Worm (Caenorhabditis elegans) whole organism, young adult: ENCODE results near the gene hsp-12.2.
A peak's percentile ranks its signal among the peaks of the same experiment; 100 is the strongest.

ENCODE experiments used
- B0035.1 ChIP-seq: sonication (generic microtip); optimal IDR thresholded peaks from 2 replicates; lab custom pipeline; 2016; ENCODE audit warnings: missing genetic modification characterization, mild to moderate bottlenecking, missing compliant biosample characterization, missing genotype, missing genetic modification reagents
- D2030.7 ChIP-seq: fragments of 200-800 bp; sonication (Bioruptor generic); IDR thresholded peaks from 2 replicates; pipeline ENCODE4 v1.3.6; 2022; ENCODE audit warnings: missing genetic modification reagents, missing genetic modification characterization, missing compliant biosample characterization
- F10E7.11 ChIP-seq: sonication (generic microtip); optimal IDR thresholded peaks from 2 replicates; lab custom pipeline; 2017; ENCODE audit warnings: mild to moderate bottlenecking, missing genetic modification characterization, moderate library complexity, missing compliant biosample characterization
- F33H1.4 ChIP-seq: fragments of 200-800 bp; sonication (Bioruptor generic); IDR thresholded peaks from 2 replicates; pipeline ENCODE4 v1.3.6; 2022; ENCODE audit warnings: missing genetic modification reagents, missing genetic modification characterization, missing compliant biosample characterization
- F37B4.10 ChIP-seq: fragments of 200-800 bp; sonication (Bioruptor generic); IDR thresholded peaks from 2 replicates; pipeline ENCODE4 v1.3.6; 2022; ENCODE audit warnings: missing genetic modification characterization, missing compliant biosample characterization
- K11D2.4 ChIP-seq: fragments of 200-800 bp; sonication (Bioruptor generic); IDR thresholded peaks from 2 replicates; pipeline ENCODE4 v1.3.6; 2022; ENCODE audit warnings: missing genetic modification reagents, missing genetic modification characterization, missing compliant biosample characterization
- Y53F4B.3 ChIP-seq: fragments of 200-800 bp; sonication (Bioruptor generic); IDR thresholded peaks from 2 replicates; pipeline ENCODE4 v1.3.6; 2022; ENCODE audit warnings: missing genetic modification reagents, missing genetic modification characterization, missing compliant biosample characterization
- Y56A3A.18 ChIP-seq: fragments of 200-800 bp; sonication (Bioruptor generic); IDR thresholded peaks from 2 replicates; pipeline ENCODE4 v1.3.6; 2022; ENCODE audit warnings: missing genetic modification reagents, missing genetic modification characterization, missing compliant biosample characterization
- ZK185.1 ChIP-seq: sonication (generic microtip); optimal IDR thresholded peaks from 2 replicates; lab custom pipeline; 2016; ENCODE audit warnings: mild to moderate bottlenecking, missing genetic modification characterization, missing compliant biosample characterization; ENCODE audit not compliant: poor library complexity, severe bottlenecking
- ama-1 ChIP-seq, 3 experiments: fragments of 150-350 bp in 1 of 3; sonication (generic microtip) in 2 of 3; optimal IDR thresholded peaks; 2 replicates each; lab custom pipeline; 2014 to 2018; ENCODE audit warnings: missing biosample characterization in 2 of 3, missing genetic modification characterization in 2 of 3, missing genetic modification reagents in 2 of 3
- attf-3 ChIP-seq: fragments of 200-800 bp; sonication (Bioruptor generic); conservative IDR thresholded peaks from 2 replicates; pipeline ENCODE4 v1.3.6; 2022; ENCODE audit warnings: missing genetic modification reagents, missing genetic modification characterization, missing compliant biosample characterization
- attf-5 ChIP-seq: fragments of 200-800 bp; sonication (Bioruptor generic); optimal IDR thresholded peaks from 2 replicates; lab custom pipeline; 2018; ENCODE audit warnings: mild to moderate bottlenecking, missing genetic modification characterization, missing compliant biosample characterization
- attf-6 ChIP-seq: fragments of 200-800 bp; sonication (Bioruptor generic); IDR thresholded peaks from 2 replicates; pipeline ENCODE4 v1.3.6; 2022; ENCODE audit warnings: missing genetic modification reagents, missing genetic modification characterization, missing compliant biosample characterization
- cebp-1 ChIP-seq, 2 experiments: fragments of 200-800 bp in 1 of 2; sonication (Bioruptor generic) in 1 of 2; sonication (generic microtip) in 1 of 2; IDR thresholded peaks in 1 of 2; optimal IDR thresholded peaks in 1 of 2; 2 replicates each; pipeline versions ENCODE4 v1.3.6 to Lab custom; 2017 to 2022; ENCODE audit warnings: missing compliant biosample characterization in 2 of 2, missing genetic modification characterization in 2 of 2, mild to moderate bottlenecking in 1 of 2, missing genetic modification reagents in 1 of 2, moderate library complexity in 1 of 2
- ceh-100 ChIP-seq: fragments of 200-800 bp; sonication (Bioruptor generic); IDR thresholded peaks from 2 replicates; pipeline ENCODE4 v1.3.6; 2022; ENCODE audit warnings: missing genetic modification reagents, missing genetic modification characterization, missing compliant biosample characterization
- dox-1 ChIP-seq: fragments of 200-800 bp; sonication (Bioruptor generic); IDR thresholded peaks from 2 replicates; pipeline ENCODE4 v1.3.6; 2022; ENCODE audit warnings: missing genetic modification reagents, missing genetic modification characterization, missing compliant biosample characterization
- ekl-4 ChIP-seq: fragments of 200-800 bp; sonication (Bioruptor generic); IDR thresholded peaks from 2 replicates; pipeline ENCODE4 v1.3.6; 2022; ENCODE audit warnings: missing genetic modification reagents, missing genetic modification characterization, missing compliant biosample characterization
- ets-4 ChIP-seq: fragments of 200-800 bp; sonication (Bioruptor generic); optimal IDR thresholded peaks from 2 replicates; lab custom pipeline; 2018; ENCODE audit warnings: mild to moderate bottlenecking, missing genetic modification characterization, missing compliant biosample characterization
- gei-17 ChIP-seq: fragments of 200-800 bp; sonication (Bioruptor generic); optimal IDR thresholded peaks from 2 replicates; lab custom pipeline; 2018; ENCODE audit warnings: mild to moderate bottlenecking, missing genetic modification characterization, missing compliant biosample characterization
- him-1 ChIP-seq: sonication (generic microtip); optimal IDR thresholded peaks from 2 replicates; lab custom pipeline; 2016; ENCODE audit warnings: missing genotype, missing genetic modification reagents, missing genetic modification characterization, missing compliant biosample characterization
- hlh-26 ChIP-seq: fragments of 200-800 bp; sonication (Bioruptor generic); conservative IDR thresholded peaks from 2 replicates; pipeline ENCODE4 v1.3.6; 2022; ENCODE audit warnings: missing genetic modification reagents, missing genetic modification characterization, missing compliant biosample characterization
- hmg-1.2 ChIP-seq: fragments of 200-800 bp; sonication (Bioruptor generic); IDR thresholded peaks from 2 replicates; pipeline ENCODE4 v1.3.6; 2022; ENCODE audit warnings: missing genetic modification reagents, missing genetic modification characterization, missing compliant biosample characterization
- hsf-1 ChIP-seq: fragments of 200-800 bp; sonication (Bioruptor generic); IDR thresholded peaks from 2 replicates; pipeline ENCODE4 v1.3.6; 2022; ENCODE audit warnings: missing genetic modification reagents, missing genetic modification characterization, missing compliant biosample characterization
- lag-1 ChIP-seq: fragments of 200-800 bp; sonication (Bioruptor generic); IDR thresholded peaks from 2 replicates; pipeline ENCODE4 v1.3.6; 2022; ENCODE audit warnings: missing genetic modification reagents, missing genetic modification characterization, missing compliant biosample characterization
- let-526 ChIP-seq: fragments of 200-800 bp; sonication (Bioruptor generic); IDR thresholded peaks from 2 replicates; pipeline ENCODE4 v1.3.6; 2022; ENCODE audit warnings: missing genetic modification reagents, missing genetic modification characterization, missing compliant biosample characterization
- lin-35 ChIP-seq, 3 experiments: fragments of 150-350 bp in 2 of 3; sonication (generic microtip) in 1 of 3; optimal IDR thresholded peaks; 2 replicates each; lab custom pipeline; 2014 to 2018; ENCODE audit warnings: missing biosample characterization in 3 of 3, missing genetic modification characterization in 3 of 3, missing genetic modification reagents in 3 of 3
- lsl-1 ChIP-seq: fragments of 200-800 bp; sonication (Bioruptor generic); optimal IDR thresholded peaks from 2 replicates; lab custom pipeline; 2018; ENCODE audit warnings: mild to moderate bottlenecking, missing genetic modification characterization, moderate library complexity, missing compliant biosample characterization
- lsy-27 ChIP-seq: sonication (generic microtip); optimal IDR thresholded peaks from 2 replicates; lab custom pipeline; 2017; ENCODE audit warnings: missing genetic modification characterization, mild to moderate bottlenecking, missing compliant biosample characterization, antibody characterized with exemption, missing genotype, borderline replicate concordance; ENCODE audit not compliant: insufficient read depth
- madf-3 ChIP-seq: fragments of 200-800 bp; sonication (Bioruptor generic); IDR thresholded peaks from 2 replicates; pipeline ENCODE4 v1.3.6; 2022; ENCODE audit warnings: missing genetic modification reagents, missing genetic modification characterization, missing compliant biosample characterization
- madf-8 ChIP-seq: fragments of 200-800 bp; sonication (Bioruptor generic); conservative IDR thresholded peaks from 2 replicates; pipeline ENCODE4 v1.3.6; 2022; ENCODE audit warnings: missing genetic modification reagents, missing genetic modification characterization, missing compliant biosample characterization
- nfyb-1 ChIP-seq: fragments of 200-800 bp; sonication (Bioruptor generic); IDR thresholded peaks from 2 replicates; pipeline ENCODE4 v1.3.6; 2022; ENCODE audit warnings: missing genetic modification reagents, missing genetic modification characterization, missing compliant biosample characterization
- nhr-120 ChIP-seq: fragments of 200-800 bp; sonication (Bioruptor generic); IDR thresholded peaks from 2 replicates; pipeline ENCODE4 v1.3.6; 2022; ENCODE audit warnings: missing genetic modification characterization, missing compliant biosample characterization
- nhr-90 ChIP-seq: sonication (generic microtip); optimal IDR thresholded peaks from 2 replicates; lab custom pipeline; 2016; ENCODE audit warnings: missing genotype, mild to moderate bottlenecking, missing genetic modification characterization, missing compliant biosample characterization
- pbrm-1 ChIP-seq: fragments of 200-800 bp; sonication (Bioruptor generic); IDR thresholded peaks from 2 replicates; pipeline ENCODE4 v1.3.6; 2022; ENCODE audit warnings: missing genetic modification reagents, missing genetic modification characterization, missing compliant biosample characterization
- rec-8 ChIP-seq, 2 experiments: sonication (generic microtip); optimal IDR thresholded peaks; 2 replicates each; lab custom pipeline; 2016; ENCODE audit warnings: mild to moderate bottlenecking in 2 of 2, missing genetic modification characterization in 2 of 2, missing genetic modification reagents in 2 of 2, missing genotype in 2 of 2, missing biosample characterization in 1 of 2, missing compliant biosample characterization in 1 of 2, moderate library complexity in 1 of 2
- tbx-9 ChIP-seq: sonication (generic microtip); optimal IDR thresholded peaks from 2 replicates; lab custom pipeline; 2016; ENCODE audit warnings: borderline replicate concordance, missing genetic modification characterization, inconsistent platforms, missing compliant biosample characterization
- tlf-1 ChIP-seq: fragments of 200-800 bp; sonication (Bioruptor generic); optimal IDR thresholded peaks from 2 replicates; lab custom pipeline; 2018; ENCODE audit warnings: mild to moderate bottlenecking, missing genetic modification characterization, missing compliant biosample characterization
- unc-62 ChIP-seq: fragments of 150-350 bp; optimal IDR thresholded peaks from 2 replicates; lab custom pipeline; 2014; ENCODE audit warnings: missing biosample characterization, missing genetic modification reagents, missing genetic modification characterization
- xnd-1 ChIP-seq: sonication (generic microtip); optimal IDR thresholded peaks from 2 replicates; lab custom pipeline; 2016; ENCODE audit warnings: missing genotype, missing genetic modification reagents, missing genetic modification characterization, missing compliant biosample characterization
- zfh-2 ChIP-seq: fragments of 200-800 bp; sonication (Bioruptor generic); conservative IDR thresholded peaks from 2 replicates; pipeline ENCODE4 v1.3.6; 2022; ENCODE audit warnings: missing genetic modification reagents, missing genetic modification characterization, missing compliant biosample characterization
- ztf-18 ChIP-seq: sonication (generic microtip); optimal IDR thresholded peaks from 2 replicates; lab custom pipeline; 2016; ENCODE audit warnings: missing genotype, mild to moderate bottlenecking, missing genetic modification characterization, missing compliant biosample characterization
- ztf-25 ChIP-seq: fragments of 200-800 bp; sonication (Bioruptor generic); IDR thresholded peaks from 2 replicates; pipeline ENCODE4 v1.3.6; 2022; ENCODE audit warnings: missing genetic modification reagents, missing genetic modification characterization, missing compliant biosample characterization
- ztf-28 ChIP-seq: fragments of 200-800 bp; sonication (Bioruptor generic); IDR thresholded peaks from 2 replicates; pipeline ENCODE4 v1.3.6; 2022; ENCODE audit warnings: missing genetic modification reagents, missing genetic modification characterization, missing compliant biosample characterization
- ztf-6 ChIP-seq: fragments of 200-800 bp; sonication (Bioruptor generic); IDR thresholded peaks from 2 replicates; pipeline ENCODE4 v1.3.6; 2022; ENCODE audit warnings: missing genetic modification reagents, missing genetic modification characterization, missing compliant biosample characterization

The hsp-12.2 gene

DNA sequence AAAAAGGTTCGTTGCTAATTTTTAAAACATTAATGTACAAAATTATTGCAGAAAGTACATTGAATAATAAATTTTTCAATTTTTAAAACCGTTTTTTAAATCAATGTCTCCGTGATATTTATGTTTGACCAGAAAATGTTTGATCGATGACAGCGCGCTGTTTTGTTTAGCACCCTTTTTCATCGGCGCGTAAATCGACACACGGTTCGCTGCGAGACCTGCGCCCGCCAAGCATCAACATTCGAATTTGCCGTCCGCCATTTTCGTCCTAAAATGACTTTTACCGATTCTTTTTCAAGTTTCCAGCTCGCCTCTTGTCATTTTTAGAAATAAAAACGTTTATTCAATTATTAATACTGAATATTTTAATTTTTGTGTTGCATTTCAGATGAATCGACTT, 36.9 kb upstream of the hsp-12.2 start, which contains the start of gene plk-1 (continued):
- TF ChIP-seq ztf-18 (peak; percentile 8), ztf-6 (GFP tag; lab: Robert Waterston, UW) (no peak), attf-6 (GFP tag; lab: Robert Waterston, UW) (no peak), nhr-90 (no peak), pbrm-1 (GFP tag; lab: Robert Waterston, UW) (peak; percentile 65), dox-1 (GFP tag; lab: Robert Waterston, UW) (peak; percentile 85), lsl-1 (GFP tag; lab: Kevin White, UChicago) (peak; percentile 80), lag-1 (no peak), ama-1 (optimal IDR thresholded peaks at IDR 0.05; lab: Kevin White, UChicago) (no peak), ama-1 (GFP tag; optimal IDR thresholded peaks at IDR 0.05; lab: Kevin White, UChicago) (no peak), nhr-120 (no peak), madf-3 (GFP tag; lab: Robert Waterston, UW) (peak; percentile 86), K11D2.4 (GFP tag; lab: Robert Waterston, UW) (no peak), tlf-1 (peak; percentile 88), lsy-27 (no peak), let-526 (no peak), nfyb-1 (no peak), rec-8 (tag; optimal IDR thresholded peaks at IDR 0.05; lab: Kevin White, UChicago) (no peak), F33H1.4 (peak; percentile 95), ceh-100 (GFP tag; lab: Robert Waterston, UW) (no peak), hlh-26 (GFP tag; lab: Robert Waterston, UW) (no peak), hmg-1.2 (GFP tag; lab: Robert Waterston, UW) (peak; percentile 63; the same call in 1 of the 2 replicates), D2030.7 (GFP tag; lab: Robert Waterston, UW) (no peak), ets-4 (GFP tag; lab: Kevin White, UChicago) (no peak), xnd-1 (tag; lab: Kevin White, UChicago) (peak; percentile 82), zfh-2 (GFP tag; lab: Robert Waterston, UW) (no peak), Y53F4B.3 (GFP tag; lab: Robert Waterston, UW) (no peak), lin-35 (GFP tag; optimal IDR thresholded peaks at IDR 0.05; lab: Kevin White, UChicago) (peak in 2 of 3 experiments; percentile 46 to 52)

DNA sequence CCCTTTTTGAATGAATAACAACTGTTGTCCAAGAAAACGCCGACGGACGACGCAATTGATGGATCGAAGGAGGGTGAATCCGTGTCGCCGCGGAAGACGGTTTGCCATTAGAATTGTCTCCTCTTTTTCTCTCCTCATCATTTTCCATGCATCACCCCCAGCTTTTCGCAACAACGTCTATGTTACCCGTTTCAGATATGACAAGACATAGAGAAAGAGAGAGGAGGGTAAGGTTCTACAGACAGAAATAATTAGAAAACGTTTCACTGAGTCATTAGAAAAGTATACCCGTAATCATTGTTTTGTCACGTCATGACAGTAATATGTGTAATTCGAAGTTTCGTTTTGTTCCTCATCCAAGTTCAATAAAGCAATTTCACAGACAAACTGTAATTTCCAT, 32.1 kb upstream of the hsp-12.2 start:
- TF ChIP-seq attf-3 (GFP tag; lab: Robert Waterston, UW) (no peak), B0035.1 (no peak), ztf-25 (GFP tag; lab: Robert Waterston, UW) (no peak), lag-1 (no peak), lsl-1 (GFP tag; lab: Kevin White, UChicago) (no peak), tlf-1 (no peak), unc-62 (no peak), ama-1 (optimal IDR thresholded peaks at IDR 0.05; lab: Kevin White, UChicago) (no peak), ama-1 (GFP tag; optimal IDR thresholded peaks at IDR 0.05; lab: Kevin White, UChicago) (no peak), madf-8 (GFP tag; lab: Robert Waterston, UW) (no peak), ekl-4 (GFP tag; lab: Robert Waterston, UW) (no peak), hmg-1.2 (GFP tag; lab: Robert Waterston, UW) (no peak), hsf-1 (GFP tag; lab: Robert Waterston, UW) (no peak)
- TF ChIP-seq, all 124 proteins: peak for 0

DNA sequence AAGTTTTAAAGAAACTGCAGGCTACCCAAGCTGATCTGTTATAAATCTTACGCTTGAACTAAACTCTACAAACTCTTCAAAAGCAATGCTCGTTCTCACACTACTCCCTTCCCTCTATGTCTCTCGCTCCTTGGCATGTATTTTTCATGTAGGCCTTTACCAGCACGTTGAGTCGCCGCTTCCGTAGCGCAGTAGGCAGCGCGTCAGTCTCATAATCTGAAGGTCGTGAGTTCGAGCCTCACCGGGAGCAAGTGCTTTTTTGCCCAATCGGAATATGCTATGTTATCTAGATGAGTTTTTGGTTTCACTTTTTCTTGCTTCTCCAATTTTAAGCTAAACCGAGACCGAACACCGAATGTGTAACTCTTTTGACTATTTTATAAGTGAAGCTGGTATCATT, 31.4 kb upstream of the hsp-12.2 start:
- TF ChIP-seq hmg-1.2 (GFP tag; lab: Robert Waterston, UW) (peak; percentile 68), ztf-28 (peak; percentile 74; the same call in 1 of the 2 replicates), Y56A3A.18 (GFP tag; lab: Robert Waterston, UW) (no peak), cebp-1 (GFP tag; IDR thresholded peaks at IDR 0.05; lab: Robert Waterston, UW) (no peak), cebp-1 (tag; optimal IDR thresholded peaks at IDR 0.05; lab: Kevin White, UChicago) (peak; percentile 53), F37B4.10 (no peak), D2030.7 (GFP tag; lab: Robert Waterston, UW) (peak; percentile 45; the same call in 1 of the 2 replicates), tbx-9 (tag; lab: Kevin White, UChicago) (no peak), ets-4 (GFP tag; lab: Kevin White, UChicago) (no peak), attf-5 (GFP tag; lab: Kevin White, UChicago) (peak; percentile 14), attf-3 (GFP tag; lab: Robert Waterston, UW) (0 out of 2 replicates have a peak, but pooled peaks have one; percentile 22), lsy-27 (no peak), him-1 (tag; lab: Kevin White, UChicago) (peak; percentile 69), F10E7.11 (tag; lab: Kevin White, UChicago) (no peak), gei-17 (GFP tag; lab: Kevin White, UChicago) (no peak), ZK185.1 (tag; lab: Kevin White, UChicago) (peak; percentile 70), pbrm-1 (GFP tag; lab: Robert Waterston, UW) (0 out of 2 replicates have a peak, but pooled peaks have one; percentile 38), unc-62 (no peak)
